Worm (Caenorhabditis elegans) whole organism, young adult: ENCODE results near the gene W02D7.12.
A peak's percentile ranks its signal among the peaks of the same experiment; 100 is the strongest.

Source experiments
- B0336.3 ChIP-seq: fragments of 200-800 bp; sonication (Bioruptor generic); IDR thresholded peaks from 2 replicates; pipeline ENCODE4 v1.3.6; 2022; ENCODE audit warnings: missing genetic modification characterization, missing compliant biosample characterization
- F49E8.2 ChIP-seq: sonication (generic microtip); optimal IDR thresholded peaks from 3 replicates; lab custom pipeline; 2017; ENCODE audit warnings: missing genetic modification characterization, mild to moderate bottlenecking, missing compliant biosample characterization, antibody characterized with exemption, moderate library complexity; ENCODE audit not compliant: insufficient read depth
- F52B5.7 ChIP-seq: sonication (generic microtip); optimal IDR thresholded peaks from 2 replicates; lab custom pipeline; 2016; ENCODE audit warnings: mild to moderate bottlenecking, missing genetic modification characterization, missing compliant biosample characterization
- F55B11.4 ChIP-seq: sonication (generic microtip); optimal IDR thresholded peaks from 2 replicates; lab custom pipeline; 2016; ENCODE audit warnings: missing compliant biosample characterization, missing genetic modification characterization, borderline replicate concordance; ENCODE audit not compliant: insufficient read depth
- K11D2.4 ChIP-seq: fragments of 200-800 bp; sonication (Bioruptor generic); IDR thresholded peaks from 2 replicates; pipeline ENCODE4 v1.3.6; 2022; ENCODE audit warnings: missing genetic modification reagents, missing genetic modification characterization, missing compliant biosample characterization
- T07F8.4 ChIP-seq: sonication (generic microtip); optimal IDR thresholded peaks from 2 replicates; lab custom pipeline; 2016; ENCODE audit warnings: mild to moderate bottlenecking, missing genetic modification characterization, moderate library complexity, missing compliant biosample characterization
- Y53G8AR.9 ChIP-seq: fragments of 200-800 bp; sonication (Bioruptor generic); conservative IDR thresholded peaks from 2 replicates; pipeline ENCODE4 v1.3.6; 2022; ENCODE audit warnings: missing genetic modification reagents, missing genetic modification characterization, missing compliant biosample characterization
- Y79H2A.3 ChIP-seq: fragments of 200-800 bp; sonication (Bioruptor generic); conservative IDR thresholded peaks from 2 replicates; pipeline ENCODE4 v1.3.6; 2022; ENCODE audit warnings: missing genetic modification reagents, missing genetic modification characterization, missing compliant biosample characterization
- ama-1 ChIP-seq, 3 experiments: fragments of 150-350 bp in 1 of 3; sonication (generic microtip) in 2 of 3; optimal IDR thresholded peaks; 2 replicates each; lab custom pipeline; 2014 to 2018; ENCODE audit warnings: missing biosample characterization in 2 of 3, missing genetic modification characterization in 2 of 3, missing genetic modification reagents in 2 of 3
- atf-7 ChIP-seq: sonication (generic microtip); optimal IDR thresholded peaks from 2 replicates; lab custom pipeline; 2017; ENCODE audit warnings: mild to moderate bottlenecking, missing genetic modification characterization, missing compliant biosample characterization
- athp-1 ChIP-seq: sonication (generic microtip); optimal IDR thresholded peaks from 2 replicates; lab custom pipeline; 2017; ENCODE audit warnings: mild to moderate bottlenecking, missing genetic modification characterization, missing compliant biosample characterization
- ceh-58 ChIP-seq: fragments of 200-800 bp; sonication (Bioruptor generic); IDR thresholded peaks from 2 replicates; pipeline ENCODE4 v1.3.6; 2022; ENCODE audit warnings: missing genetic modification characterization, missing compliant biosample characterization
- chd-7 ChIP-seq: sonication (generic microtip); optimal IDR thresholded peaks from 2 replicates; lab custom pipeline; 2016; ENCODE audit warnings: mild to moderate bottlenecking, missing genetic modification characterization, moderate library complexity, missing compliant biosample characterization
- dpff-1 ChIP-seq: sonication (generic microtip); optimal IDR thresholded peaks from 2 replicates; lab custom pipeline; 2017; ENCODE audit warnings: mild to moderate bottlenecking, missing genetic modification characterization, missing compliant biosample characterization
- ekl-4 ChIP-seq: fragments of 200-800 bp; sonication (Bioruptor generic); IDR thresholded peaks from 2 replicates; pipeline ENCODE4 v1.3.6; 2022; ENCODE audit warnings: missing genetic modification reagents, missing genetic modification characterization, missing compliant biosample characterization
- fkh-3 ChIP-seq: sonication (generic microtip); optimal IDR thresholded peaks from 2 replicates; lab custom pipeline; 2016; ENCODE audit warnings: mild to moderate bottlenecking, missing genetic modification characterization, missing compliant biosample characterization
- hlh-12 ChIP-seq: sonication (generic microtip); optimal IDR thresholded peaks from 2 replicates; lab custom pipeline; 2016; ENCODE audit warnings: missing genetic modification characterization, missing compliant biosample characterization
- hmg-1.2 ChIP-seq: fragments of 200-800 bp; sonication (Bioruptor generic); IDR thresholded peaks from 2 replicates; pipeline ENCODE4 v1.3.6; 2022; ENCODE audit warnings: missing genetic modification reagents, missing genetic modification characterization, missing compliant biosample characterization
- hrde-1 ChIP-seq: sonication (generic microtip); optimal IDR thresholded peaks from 2 replicates; lab custom pipeline; 2016; ENCODE audit warnings: missing genetic modification characterization, mild to moderate bottlenecking, missing compliant biosample characterization, moderate library complexity, missing genotype, missing genetic modification reagents, borderline replicate concordance
- let-607 ChIP-seq, 2 experiments: fragments of 200-800 bp in 1 of 2; sonication (Bioruptor generic) in 1 of 2; sonication (generic microtip) in 1 of 2; optimal IDR thresholded peaks; 2 replicates each; lab custom pipeline; 2016 to 2018; ENCODE audit warnings: mild to moderate bottlenecking in 2 of 2, missing compliant biosample characterization in 2 of 2, missing genetic modification characterization in 2 of 2, moderate library complexity in 2 of 2, missing genotype in 1 of 2
- lsl-1 ChIP-seq: fragments of 200-800 bp; sonication (Bioruptor generic); optimal IDR thresholded peaks from 2 replicates; lab custom pipeline; 2018; ENCODE audit warnings: mild to moderate bottlenecking, missing genetic modification characterization, moderate library complexity, missing compliant biosample characterization
- lsy-27 ChIP-seq: sonication (generic microtip); optimal IDR thresholded peaks from 2 replicates; lab custom pipeline; 2017; ENCODE audit warnings: missing genetic modification characterization, mild to moderate bottlenecking, missing compliant biosample characterization, antibody characterized with exemption, missing genotype, borderline replicate concordance; ENCODE audit not compliant: insufficient read depth
- madf-10 ChIP-seq: sonication (generic microtip); optimal IDR thresholded peaks from 2 replicates; lab custom pipeline; 2016; ENCODE audit warnings: mild to moderate bottlenecking, missing genetic modification characterization, missing compliant biosample characterization
- madf-8 ChIP-seq: fragments of 200-800 bp; sonication (Bioruptor generic); conservative IDR thresholded peaks from 2 replicates; pipeline ENCODE4 v1.3.6; 2022; ENCODE audit warnings: missing genetic modification reagents, missing genetic modification characterization, missing compliant biosample characterization
- nfya-1 ChIP-seq: sonication (generic microtip); optimal IDR thresholded peaks from 2 replicates; lab custom pipeline; 2017; ENCODE audit warnings: antibody characterized with exemption, missing compliant biosample characterization, missing genetic modification characterization, borderline replicate concordance; ENCODE audit not compliant: insufficient read depth
- nfyb-1 ChIP-seq: fragments of 200-800 bp; sonication (Bioruptor generic); IDR thresholded peaks from 2 replicates; pipeline ENCODE4 v1.3.6; 2022; ENCODE audit warnings: missing genetic modification reagents, missing genetic modification characterization, missing compliant biosample characterization
- nhr-80 ChIP-seq: sonication (generic microtip); optimal IDR thresholded peaks from 2 replicates; lab custom pipeline; 2016; ENCODE audit warnings: missing genetic modification characterization, missing compliant biosample characterization
- pbrm-1 ChIP-seq: fragments of 200-800 bp; sonication (Bioruptor generic); IDR thresholded peaks from 2 replicates; pipeline ENCODE4 v1.3.6; 2022; ENCODE audit warnings: missing genetic modification reagents, missing genetic modification characterization, missing compliant biosample characterization
- rpc-1 ChIP-seq, 2 experiments: fragments of 150-350 bp in 1 of 2; sonication (generic microtip) in 1 of 2; optimal IDR thresholded peaks; 2 replicates each; lab custom pipeline; 2014 to 2018; ENCODE audit warnings: missing biosample characterization in 1 of 2, missing genetic modification characterization in 1 of 2, missing genetic modification reagents in 1 of 2, missing genotype in 1 of 2
- sea-2 ChIP-seq: fragments of 200-800 bp; sonication (Bioruptor generic); IDR thresholded peaks from 2 replicates; pipeline ENCODE4 v1.3.6; 2022; ENCODE audit warnings: missing genetic modification characterization, missing compliant biosample characterization
- snpc-1.1 ChIP-seq: sonication (generic microtip); optimal IDR thresholded peaks from 2 replicates; lab custom pipeline; 2017; ENCODE audit warnings: missing genetic modification characterization, mild to moderate bottlenecking, missing compliant biosample characterization, antibody characterized with exemption, moderate library complexity, missing genotype, missing genetic modification reagents; ENCODE audit not compliant: insufficient read depth
- snpc-3.4 ChIP-seq: sonication (generic microtip); optimal IDR thresholded peaks from 2 replicates; lab custom pipeline; 2017; ENCODE audit warnings: missing genetic modification characterization, mild to moderate bottlenecking, missing compliant biosample characterization, antibody characterized with exemption, moderate library complexity, missing genotype, missing genetic modification reagents
- snpc-4 ChIP-seq, 5 experiments: fragments of 150-350 bp in 1 of 5; sonication (generic microtip) in 4 of 5; optimal IDR thresholded peaks; 2 replicates each; lab custom pipeline; 2014 to 2018; ENCODE audit warnings: missing genetic modification characterization in 5 of 5, missing biosample characterization in 3 of 5, antibody characterized with exemption in 2 of 5, mild to moderate bottlenecking in 2 of 5, missing compliant biosample characterization in 2 of 5, missing genotype in 2 of 5, moderate library complexity in 2 of 5, missing genetic modification reagents in 1 of 5
- tbp1 ChIP-seq: fragments of 200-800 bp; sonication (Bioruptor generic); optimal IDR thresholded peaks from 2 replicates; lab custom pipeline; 2018; ENCODE audit warnings: mild to moderate bottlenecking, missing genetic modification characterization, missing compliant biosample characterization
- tlf-1 ChIP-seq: fragments of 200-800 bp; sonication (Bioruptor generic); optimal IDR thresholded peaks from 2 replicates; lab custom pipeline; 2018; ENCODE audit warnings: mild to moderate bottlenecking, missing genetic modification characterization, missing compliant biosample characterization
- unc-62 ChIP-seq: fragments of 150-350 bp; optimal IDR thresholded peaks from 2 replicates; lab custom pipeline; 2014; ENCODE audit warnings: missing biosample characterization, missing genetic modification reagents, missing genetic modification characterization
- zfh-2 ChIP-seq: fragments of 200-800 bp; sonication (Bioruptor generic); conservative IDR thresholded peaks from 2 replicates; pipeline ENCODE4 v1.3.6; 2022; ENCODE audit warnings: missing genetic modification reagents, missing genetic modification characterization, missing compliant biosample characterization
- ztf-28 ChIP-seq: fragments of 200-800 bp; sonication (Bioruptor generic); IDR thresholded peaks from 2 replicates; pipeline ENCODE4 v1.3.6; 2022; ENCODE audit warnings: missing genetic modification reagents, missing genetic modification characterization, missing compliant biosample characterization

Gene W02D7.12

DNA sequence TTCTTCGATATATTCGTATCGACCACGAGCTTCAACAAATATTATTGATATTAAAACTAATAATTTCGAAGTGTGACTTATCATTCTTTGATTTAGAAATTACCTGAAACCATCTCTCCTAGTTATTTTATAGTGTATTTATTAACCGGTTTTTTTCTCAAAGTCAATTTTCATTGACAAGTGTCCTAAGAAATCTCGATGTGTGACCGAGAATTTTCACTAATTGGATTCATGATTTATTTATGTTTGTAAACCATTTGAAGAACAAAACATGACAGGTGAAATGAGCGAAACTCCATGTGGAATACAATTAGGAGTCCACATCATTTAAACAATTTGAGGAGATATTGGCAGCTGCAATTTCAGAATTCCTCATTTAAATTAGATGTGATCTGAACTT, 47.8 kb upstream of the W02D7.12 start, which contains the start of gene C16D9.8 (continued):
- no peak for TF ChIP-seq ekl-4
- TF ChIP-seq K11D2.4 (GFP tag; lab: Robert Waterston, UW) = no peak
- TF ChIP-seq, all 124 proteins: peak for 0

DNA sequence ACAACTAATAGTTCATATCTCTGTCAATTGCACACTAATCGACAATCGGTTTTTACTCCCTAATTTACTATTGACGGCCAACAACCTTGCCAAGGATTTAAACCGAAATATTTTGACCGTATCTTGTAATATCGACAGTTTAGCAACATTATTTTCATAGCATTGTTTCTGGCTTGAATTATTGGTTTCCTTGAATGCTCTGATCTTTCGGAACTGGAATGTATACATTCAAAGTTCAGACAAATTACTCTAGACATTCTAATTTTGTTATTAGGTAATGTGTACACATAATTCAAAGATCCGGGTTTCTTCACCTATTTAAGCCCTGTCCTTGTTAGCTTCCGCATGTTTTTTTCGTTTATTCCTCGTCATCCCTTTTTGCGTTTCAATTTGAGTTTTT, 47.4 kb upstream of the W02D7.12 start, which contains the start of gene C16D9.9:
TSS of gene C16D9.9 (plus strand) at position 301 of the 400 bp plus-strand sequence.
- TF ChIP-seq F52B5.7 (tag; lab: Kevin White, UChicago) (no peak), hmg-1.2 (GFP tag; lab: Robert Waterston, UW) (no peak), madf-10 (tag; lab: Kevin White, UChicago) (no peak), madf-8 (no peak), rpc-1 (optimal IDR thresholded peaks at IDR 0.05; lab: Kevin White, UChicago) (no peak), rpc-1 (tag; optimal IDR thresholded peaks at IDR 0.05; lab: Kevin White, UChicago) (no peak), ztf-28 (no peak), hrde-1 (tag; lab: Kevin White, UChicago) (no peak), F55B11.4 (tag; lab: Kevin White, UChicago) (no peak), F49E8.2 (tag; lab: Kevin White, UChicago) (no peak), snpc-1.1 (no peak)
- TF ChIP-seq, all 124 proteins: peak for 0

- TF ChIP-seq sea-2 (GFP tag; lab: Robert Waterston, UW) = no peak
- TF ChIP-seq lsl-1 (GFP tag; lab: Kevin White, UChicago) = no peak
- no peak for TF ChIP-seq ceh-58
- no peak for TF ChIP-seq zfh-2 (GFP tag; lab: Robert Waterston, UW)
- TF ChIP-seq madf-10 (tag; lab: Kevin White, UChicago) = no peak
- no peak for TF ChIP-seq lsy-27 (tag; lab: Kevin White, UChicago)
- TF ChIP-seq dpff-1 = no peak
- TF ChIP-seq pbrm-1 (GFP tag; lab: Robert Waterston, UW) = no peak
- TF ChIP-seq atf-7 (tag; lab: Kevin White, UChicago) = no peak
- no peak for TF ChIP-seq nfya-1 (tag; lab: Kevin White, UChicago)
- no peak for TF ChIP-seq snpc-1.1
- no peak for TF ChIP-seq unc-62
- no peak for TF ChIP-seq fkh-3 (tag; lab: Kevin White, UChicago)
- no peak for TF ChIP-seq chd-7
- TF ChIP-seq athp-1 (tag; lab: Kevin White, UChicago) = no peak
- no peak for TF ChIP-seq ama-1 (optimal IDR thresholded peaks at IDR 0.05; lab: Kevin White, UChicago)
- TF ChIP-seq ama-1 (GFP tag; optimal IDR thresholded peaks at IDR 0.05; lab: Kevin White, UChicago) = no peak
- TF ChIP-seq Y79H2A.3 (GFP tag; lab: Robert Waterston, UW) = no peak
- no peak for TF ChIP-seq snpc-3.4 (tag; lab: Kevin White, UChicago)
- no peak for TF ChIP-seq let-607 (tag; optimal IDR thresholded peaks at IDR 0.05; lab: Kevin White, UChicago)
- TF ChIP-seq, all 124 proteins: peak for 0
These were observed 45.1 kb upstream of the W02D7.12 start, which contains the start of gene F21F8.5 for ce11 chrV:8266232-8266631. Gene F21F8.5 (minus strand): TSS chrV:8266332.

DNA sequence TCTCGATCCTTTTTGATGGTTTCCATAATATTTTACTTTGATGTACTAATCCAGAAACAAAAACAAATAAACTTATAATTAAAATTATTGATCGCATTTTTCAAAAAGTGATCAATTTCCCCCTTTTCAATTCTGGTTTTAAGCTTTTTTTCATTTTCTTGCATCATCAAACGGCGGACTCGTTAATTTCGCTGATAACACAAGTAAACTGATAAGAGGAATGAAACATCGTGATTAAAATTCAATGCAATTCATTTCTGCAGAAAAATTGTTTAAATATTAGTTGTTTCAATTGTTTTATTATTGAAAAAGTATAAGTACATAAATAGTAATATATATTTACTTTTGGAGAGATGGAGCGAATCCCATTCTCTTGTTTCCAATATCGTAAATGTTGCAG, 44.0 kb upstream of the W02D7.12 start:
- 0 out of 2 replicates have a peak, but pooled peaks have one; percentile 21 for TF ChIP-seq ekl-4
- 0 out of 2 replicates have a peak, but pooled peaks have one; percentile 24 for TF ChIP-seq nfyb-1 (GFP tag; lab: Robert Waterston, UW)
- peak; percentile 71 for TF ChIP-seq nhr-80 (tag; lab: Kevin White, UChicago)
- peak; percentile 7 for TF ChIP-seq tbp1
- no peak for TF ChIP-seq snpc-4 (GFP tag; optimal IDR thresholded peaks at IDR 0.05; lab: Kevin White, UChicago)
- TF ChIP-seq snpc-4 (tag; optimal IDR thresholded peaks at IDR 0.05; lab: Kevin White, UChicago) = peak in 1 of 4 experiments; percentile 5
- TF ChIP-seq tlf-1 (GFP tag; lab: Kevin White, UChicago) = peak; percentile 2
- no peak for TF ChIP-seq hlh-12 (tag; lab: Kevin White, UChicago)
- TF ChIP-seq T07F8.4 (tag; lab: Kevin White, UChicago) = no peak
- TF ChIP-seq let-607 (tag; optimal IDR thresholded peaks at IDR 0.05; lab: Kevin White, UChicago) = peak in 1 of 2 experiments; percentile 13
- TF ChIP-seq Y53G8AR.9 = peak; percentile 69
- peak; percentile 16; the same call in 1 of the 2 replicates for TF ChIP-seq B0336.3 (GFP tag; lab: Robert Waterston, UW)
